Worm (Caenorhabditis elegans): ENCODE results near the gene C49G7.7.

Gene C49G7.7

DNA sequence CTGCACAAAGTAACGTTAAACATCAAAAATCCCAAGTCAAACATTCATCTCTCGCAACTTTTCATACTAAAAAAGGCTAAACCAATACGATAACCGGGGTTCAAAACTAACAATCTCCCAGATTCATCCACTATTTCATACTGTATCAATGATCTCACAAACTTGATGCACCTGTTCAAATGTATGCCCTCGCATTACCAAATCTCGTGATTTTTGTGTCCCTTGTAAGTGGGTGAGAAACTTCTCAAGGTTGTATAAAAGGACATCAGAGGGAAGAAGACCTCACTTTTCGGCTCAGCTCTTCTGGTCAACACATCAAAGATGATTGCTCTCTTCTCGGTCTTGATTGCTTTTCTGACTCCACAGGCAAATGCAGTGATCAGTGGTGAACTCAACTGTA lies 9.4 kb downstream of the C49G7.7 start, which contains the start of gene phat-3:
Gene phat-3, plus strand, starts transcription at position 301 of the 400 bp plus-strand sequence.
- TF ChIP-seq alr-1 (tag; optimal IDR thresholded peaks at IDR 0.05) = no peak
- no peak for TF ChIP-seq lsy-2 (tag; optimal IDR thresholded peaks at IDR 0.05)
- TF ChIP-seq mab-5 (tag; optimal IDR thresholded peaks at IDR 0.05) = no peak
- no peak for TF ChIP-seq zag-1 (tag; optimal IDR thresholded peaks at IDR 0.05)
- no peak for TF ChIP-seq snpc-4 (tag; optimal IDR thresholded peaks at IDR 0.05)
- TF ChIP-seq nhr-11 (tag; optimal IDR thresholded peaks at IDR 0.05) = no peak
- no peak for TF ChIP-seq sem-4 (tag; optimal IDR thresholded peaks at IDR 0.05)

DNA sequence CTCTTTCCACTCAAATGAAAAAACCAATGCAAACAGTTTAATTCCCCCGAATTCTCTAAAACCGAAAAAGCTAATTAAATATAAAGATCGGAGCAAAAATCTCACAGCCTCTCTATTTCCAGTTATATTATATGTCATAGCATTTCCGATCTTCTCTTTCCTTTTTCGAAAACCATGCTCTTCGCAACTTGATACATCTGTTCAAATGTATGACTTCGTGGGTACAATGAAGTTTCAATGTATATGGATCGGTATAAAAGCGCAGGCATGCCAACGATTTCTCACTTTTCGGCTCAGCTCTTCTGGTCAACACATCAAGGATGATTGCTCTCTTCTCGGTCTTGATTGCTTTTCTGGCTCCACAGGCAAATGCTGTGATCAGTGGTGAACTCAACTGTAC lies 11.8 kb downstream of the C49G7.7 start, which contains the start of gene phat-7:
Gene phat-7, plus strand, starts transcription at position 301 of the 400 bp plus-strand sequence.
- TF ChIP-seq ceh-16 (tag; optimal IDR thresholded peaks at IDR 0.05) (no peak), nhr-25 (tag; optimal IDR thresholded peaks at IDR 0.05) (no peak), lin-13 (GFP tag; optimal IDR thresholded peaks at IDR 0.05) (no peak)

DNA sequence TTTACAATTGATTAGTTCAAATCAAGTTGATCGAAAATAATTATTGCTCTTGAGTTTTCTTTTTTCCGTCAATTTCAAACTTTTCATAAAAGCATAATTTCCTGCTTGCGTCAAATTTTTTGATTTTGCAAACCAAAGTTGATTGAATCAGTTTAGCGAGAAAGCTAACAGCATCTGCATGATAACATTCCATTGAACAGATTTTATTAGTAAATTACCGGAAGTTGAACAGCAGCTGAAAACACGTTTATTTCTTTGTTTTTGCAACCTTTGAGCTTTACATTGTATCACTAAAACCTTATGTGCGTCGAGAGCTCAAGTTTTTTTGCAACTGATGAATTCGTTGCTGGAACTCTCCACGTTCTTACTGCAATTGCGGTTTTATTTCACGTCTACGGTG lies 13.3 kb downstream of the C49G7.7 start, which contains the start of gene srh-169:
Gene srh-169, plus strand, starts transcription at position 301 of the 400 bp plus-strand sequence.
- TF ChIP-seq ZK546.5 (tag; optimal IDR thresholded peaks at IDR 0.05) (no peak), C34F6.9 (tag; optimal IDR thresholded peaks at IDR 0.05) (no peak), nhr-21 (tag; optimal IDR thresholded peaks at IDR 0.05) (no peak), blmp-1 (tag; optimal IDR thresholded peaks at IDR 0.05; ENCODE audit: insufficient read depth) (no peak)

DNA sequence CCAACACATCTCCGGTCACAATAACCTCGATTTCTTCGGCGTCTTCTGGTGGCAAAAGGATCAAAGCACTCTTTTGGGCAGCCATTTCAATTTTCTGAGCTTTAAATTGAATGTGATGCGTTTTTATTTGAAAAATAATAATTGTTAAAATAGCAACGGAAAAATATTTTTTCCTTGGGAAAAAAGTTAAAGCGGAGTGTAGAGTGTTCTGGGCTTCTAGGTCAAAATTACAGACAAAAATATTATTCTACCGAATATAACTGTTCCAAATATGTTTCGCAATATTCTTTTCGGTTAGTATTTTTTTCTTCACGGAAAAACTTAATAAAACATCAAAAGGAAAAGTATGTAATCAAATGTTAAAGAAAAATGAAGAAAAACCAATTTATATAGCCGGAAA lies 20.7 kb downstream of the C49G7.7 start, which contains the start of gene djr-1.2:
Gene djr-1.2, minus strand, starts transcription at position 101 of the 400 bp plus-strand sequence.
- no peak for TF ChIP-seq ZK546.5 (tag; optimal IDR thresholded peaks at IDR 0.05)
- TF ChIP-seq nhr-12 (tag; optimal IDR thresholded peaks at IDR 0.05) = no peak
- TF ChIP-seq ceh-82 (tag; optimal IDR thresholded peaks at IDR 0.05) = no peak
- no peak for TF ChIP-seq lsy-2 (tag; optimal IDR thresholded peaks at IDR 0.05)
- no peak for TF ChIP-seq blmp-1 (tag; optimal IDR thresholded peaks at IDR 0.05; ENCODE audit: insufficient read depth)

DNA sequence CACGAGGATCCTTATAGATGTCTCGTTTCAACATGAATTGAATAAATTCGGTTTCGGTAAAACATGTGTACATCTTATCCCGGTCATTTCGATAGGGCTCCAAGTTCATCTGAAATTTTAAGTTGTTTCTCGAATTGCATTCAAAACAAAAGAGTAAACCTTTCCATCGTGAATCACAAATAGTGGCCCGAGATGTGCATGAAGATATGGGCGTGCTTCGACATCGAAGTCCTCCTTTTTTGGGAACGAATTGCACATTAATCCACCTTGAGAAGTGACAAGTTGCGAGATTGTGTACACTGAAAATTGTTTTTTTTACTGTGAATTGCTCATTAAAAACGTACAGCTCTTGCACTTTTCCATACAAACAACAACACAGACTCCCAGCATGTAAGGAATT lies 21.9 kb downstream of the C49G7.7 start:
- TF ChIP-seq unc-39 (tag; optimal IDR thresholded peaks at IDR 0.05) (no peak), aly-2 (tag; optimal IDR thresholded peaks at IDR 0.05) (no peak), mab-5 (tag; optimal IDR thresholded peaks at IDR 0.05) (no peak), C34F6.9 (tag; optimal IDR thresholded peaks at IDR 0.05) (no peak), nhr-10 (tag; optimal IDR thresholded peaks at IDR 0.05) (no peak), nhr-237 (tag; optimal IDR thresholded peaks at IDR 0.05) (no peak), nhr-11 (tag; optimal IDR thresholded peaks at IDR 0.05) (no peak), egl-27 (tag; optimal IDR thresholded peaks at IDR 0.05) (no peak), elt-1 (tag; optimal IDR thresholded peaks at IDR 0.05) (no peak), dmd-4 (tag; optimal IDR thresholded peaks at IDR 0.05) (no peak), sem-4 (tag; optimal IDR thresholded peaks at IDR 0.05) (no peak), peb-1 (tag; optimal IDR thresholded peaks at IDR 0.05) (no peak), zag-1 (tag; optimal IDR thresholded peaks at IDR 0.05) (no peak), sma-3 (GFP tag; optimal IDR thresholded peaks at IDR 0.05) (no peak)

DNA sequence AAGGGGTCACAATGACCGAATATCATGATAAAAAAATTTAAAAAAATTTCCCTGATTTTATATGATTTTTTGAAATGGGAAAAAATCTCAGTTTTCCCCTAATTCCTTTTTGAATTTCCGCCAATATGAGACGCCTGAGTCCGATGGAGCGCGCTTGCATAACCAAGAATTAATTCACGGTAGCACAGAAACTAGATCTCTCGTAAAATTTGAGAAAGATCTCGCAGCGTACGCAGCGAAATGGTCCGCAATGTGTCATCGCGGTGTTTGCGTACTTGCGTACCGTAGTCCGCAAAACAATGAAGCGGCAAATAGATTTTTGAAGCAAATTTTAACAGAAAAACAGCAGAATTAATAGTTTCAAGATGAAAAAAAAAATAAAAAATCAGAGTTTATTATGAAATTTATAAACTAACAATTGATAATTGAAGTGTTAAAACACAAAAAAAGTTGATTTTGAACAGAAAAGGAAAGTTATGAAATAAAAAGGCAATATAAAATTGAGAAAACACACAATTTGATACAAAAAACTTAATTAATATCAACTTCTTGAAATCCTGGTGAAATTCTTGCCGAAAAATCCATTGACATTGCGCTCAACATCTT lies 29.4 kb downstream of the C49G7.7 start:
- TF ChIP-seq lsy-2 (tag; optimal IDR thresholded peaks at IDR 0.05) (peak; percentile 63 to 89), gmeb-1 (tag; optimal IDR thresholded peaks at IDR 0.05) (peak; percentile 36)

DNA sequence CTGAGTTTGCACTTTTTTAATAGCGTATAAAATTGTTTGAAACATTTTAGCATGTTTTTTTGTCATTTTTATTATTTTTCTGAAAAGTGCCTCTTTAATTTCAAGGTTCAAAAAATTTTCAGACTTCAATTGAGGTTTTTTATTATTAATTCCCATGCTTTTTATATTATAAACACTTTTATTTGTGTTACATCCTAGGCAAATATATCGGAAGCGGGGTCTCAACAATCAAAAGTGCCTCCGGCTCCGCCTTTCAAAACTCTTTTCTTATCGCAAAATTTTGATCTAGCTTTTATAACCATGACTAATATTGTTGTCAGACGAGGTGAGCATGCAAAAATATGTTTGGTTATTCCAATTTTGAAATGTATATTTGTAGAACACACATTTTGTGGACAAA lies 39.2 kb downstream of the C49G7.7 start, which contains the start of gene otpl-2:
Gene otpl-2, plus strand, starts transcription at position 301 of the 400 bp plus-strand sequence.
- TF ChIP-seq unc-39 (tag; optimal IDR thresholded peaks at IDR 0.05) (no peak), alr-1 (tag; optimal IDR thresholded peaks at IDR 0.05) (no peak), mab-5 (tag; optimal IDR thresholded peaks at IDR 0.05) (no peak), dmd-4 (tag; optimal IDR thresholded peaks at IDR 0.05) (no peak), egl-27 (tag; optimal IDR thresholded peaks at IDR 0.05) (no peak), lin-39 (tag; optimal IDR thresholded peaks at IDR 0.05) (no peak)

DNA sequence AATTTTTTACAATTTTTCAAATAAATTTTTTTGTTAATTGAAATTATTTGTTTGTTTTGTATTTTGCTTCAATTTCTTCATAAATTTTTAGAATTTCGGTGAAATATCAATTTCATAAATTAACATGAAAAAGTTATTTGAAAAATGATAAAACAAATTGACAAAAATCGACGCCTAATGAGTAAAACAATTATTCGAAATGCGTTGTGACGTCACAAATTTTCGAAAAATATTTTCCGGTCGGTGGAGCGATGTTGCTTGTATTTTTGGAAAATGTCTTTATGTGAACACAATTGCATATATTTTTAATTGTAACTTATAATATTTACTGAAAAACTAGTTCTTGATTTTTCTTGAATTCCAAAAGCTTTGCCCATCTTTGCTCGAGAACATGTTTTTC lies 46.3 kb downstream of the C49G7.7 start:
- TF ChIP-seq sma-3 (GFP tag; optimal IDR thresholded peaks at IDR 0.05) (no peak), nhr-237 (tag; optimal IDR thresholded peaks at IDR 0.05) (no peak), nhr-129 (tag; optimal IDR thresholded peaks at IDR 0.05) (no peak), C34F6.9 (tag; optimal IDR thresholded peaks at IDR 0.05) (no peak)

Measured in whole organism, L2 larva.